Worm (Caenorhabditis elegans) whole organism, L4 larva: ENCODE measurements around the gene CC8.3.

Experiments
- aly-2 ChIP-seq: sonication (generic microtip); optimal IDR thresholded peaks from 2 replicates; lab custom pipeline; 2018; ENCODE audit warnings: missing biosample characterization, missing genetic modification characterization
- ctbp-1 ChIP-seq: fragments of 200-800 bp; sonication (Bioruptor generic); IDR thresholded peaks from 2 replicates; pipeline ENCODE4 v1.3.6; 2022; ENCODE audit warnings: missing genetic modification reagents, missing genetic modification characterization, missing compliant biosample characterization
- fos-1 ChIP-seq: fragments of 150-350 bp; optimal IDR thresholded peaks from 2 replicates; lab custom pipeline; 2014; ENCODE audit warnings: missing biosample characterization, missing genetic modification characterization
- gei-8 ChIP-seq: fragments of 200-800 bp; sonication (Bioruptor generic); optimal IDR thresholded peaks from 2 replicates; lab custom pipeline; 2018; ENCODE audit warnings: mild to moderate bottlenecking, missing genetic modification characterization, missing compliant biosample characterization
- lin-15B ChIP-seq: fragments of 150-350 bp; sonication (generic microtip); optimal IDR thresholded peaks from 3 replicates; lab custom pipeline; 2014; ENCODE audit warnings: missing biosample characterization, missing genetic modification characterization
- mdl-1 ChIP-seq, 2 experiments: fragments of 150-350 bp in 1 of 2; sonication (generic microtip) in 1 of 2; optimal IDR thresholded peaks; 2 replicates each; lab custom pipeline; 2014 to 2017; ENCODE audit warnings: missing biosample characterization in 2 of 2, missing genetic modification characterization in 2 of 2
- nhr-237 ChIP-seq: sonication (generic microtip); optimal IDR thresholded peaks from 2 replicates; lab custom pipeline; 2017; ENCODE audit warnings: missing biosample characterization, missing genetic modification characterization
- snpc-4 ChIP-seq: fragments of 150-350 bp; optimal IDR thresholded peaks from 2 replicates; lab custom pipeline; 2014; ENCODE audit warnings: missing biosample characterization, missing genetic modification characterization

DNA sequence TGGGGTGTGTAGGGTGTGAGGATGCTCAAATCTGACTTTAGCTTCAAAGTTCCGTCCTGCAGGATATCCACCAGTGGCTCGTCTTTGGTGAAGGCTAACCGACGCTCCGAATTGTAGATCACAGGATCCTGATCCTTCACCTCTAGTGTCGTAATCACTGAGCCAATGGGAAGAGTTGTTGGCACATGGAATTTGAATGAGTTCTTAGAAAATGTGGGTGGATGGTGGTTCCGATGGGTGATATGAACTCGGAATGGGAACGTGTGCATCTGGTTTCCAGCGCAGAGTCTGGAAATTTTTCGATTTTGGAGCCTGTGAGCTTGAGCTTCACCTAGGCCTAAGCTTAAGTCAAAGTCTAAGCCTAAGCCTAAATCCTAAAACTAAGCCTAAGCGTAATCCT, 24.5 kb upstream of the CC8.3 start:
- TF ChIP-seq ctbp-1 (GFP tag; lab: Robert Waterston, UW) (no peak), gei-8 (GFP tag; lab: Kevin White, UChicago) (no peak), mdl-1 (tag; optimal IDR thresholded peaks at IDR 0.05; lab: Kevin White, UChicago) (no peak), aly-2 (tag; lab: Kevin White, UChicago) (no peak), snpc-4 (no peak), lin-15B (tag; lab: Kevin White, UChicago) (no peak), fos-1 (tag; lab: Kevin White, UChicago) (no peak), nhr-237 (tag; lab: Kevin White, UChicago) (no peak)
